Fruit fly (Drosophila melanogaster): ENCODE data around the gene Snap24.

Gene Snap24

DNA sequence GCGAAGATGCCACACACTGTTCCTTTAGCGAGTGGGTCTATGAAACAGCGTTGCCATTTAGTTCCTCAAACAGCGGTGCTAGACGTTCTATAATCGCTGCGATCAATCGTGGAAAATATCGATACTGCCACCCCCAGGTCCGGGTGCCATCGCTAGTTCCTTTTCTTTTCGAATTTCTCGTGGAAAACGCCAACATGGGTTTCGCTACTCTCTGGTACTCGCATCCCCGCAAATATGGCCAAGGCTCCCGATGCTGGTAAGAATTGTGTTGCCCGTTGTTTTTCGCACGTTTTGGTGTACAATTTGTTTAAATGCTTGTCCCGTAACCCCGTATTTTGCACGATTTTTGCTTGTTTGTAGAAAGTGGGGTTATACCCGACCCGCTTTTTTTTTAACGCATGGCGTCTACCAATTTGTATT, 15.0 kb upstream of the Snap24 start, which contains the start of gene RpS29 (continued):
- peak; percentile 68 for TF ChIP-seq CG17361 (GFP tag; IDR thresholded peaks at IDR 0.05)
- TF ChIP-seq D (optimal IDR thresholded peaks at IDR 0.05), result no peak
- TF ChIP-seq D (GFP tag; optimal IDR thresholded peaks at IDR 0.05), result peak; percentile 60
- no peak for TF ChIP-seq D19B (GFP tag; optimal IDR thresholded peaks at IDR 0.05)
- peak; percentile 91 for TF ChIP-seq Antp (GFP tag; optimal IDR thresholded peaks at IDR 0.05)
- peak; percentile 56 for TF ChIP-seq CG12219 (GFP tag; optimal IDR thresholded peaks at IDR 0.05)
- peak; percentile 95 for TF ChIP-seq slbo (GFP tag; IDR thresholded peaks at IDR 0.05)
- no peak for TF ChIP-seq CG4360 (GFP tag; IDR thresholded peaks at IDR 0.05)
- no peak; the same call in 1 of the 2 replicates for TF ChIP-seq bowl (GFP tag; IDR thresholded peaks at IDR 0.05)
- peak; percentile 54; the same call in 1 of the 2 replicates for TF ChIP-seq ro (GFP tag; IDR thresholded peaks at IDR 0.05)
- peak; percentile 93 for TF ChIP-seq ci (GFP tag; IDR thresholded peaks at IDR 0.05)
- TF ChIP-seq Poxn (GFP tag; IDR thresholded peaks at IDR 0.05), result peak; percentile 60; the same call in 1 of the 2 replicates
- TF ChIP-seq MTF-1 (GFP tag; optimal IDR thresholded peaks at IDR 0.05; ENCODE audit: borderline replicate concordance), result peak; percentile 79
- peak; percentile 98 for TF ChIP-seq Bgb (GFP tag; IDR thresholded peaks at IDR 0.05; ENCODE audit: partially characterized antibody)
- peak; percentile 68 for TF ChIP-seq CG12104 (GFP tag; optimal IDR thresholded peaks at IDR 0.05)
- peak; percentile 52 for TF ChIP-seq CG4820 (GFP tag; optimal IDR thresholded peaks at IDR 0.05)
- TF ChIP-seq al (GFP tag; IDR thresholded peaks at IDR 0.05), result peak; percentile 72
- peak; percentile 59 for TF ChIP-seq fd64A (GFP tag; optimal IDR thresholded peaks at IDR 0.05)
- TF ChIP-seq CG18764 (GFP tag; optimal IDR thresholded peaks at IDR 0.05), result peak; percentile 76
- TF ChIP-seq Bdp1 (GFP tag; optimal IDR thresholded peaks at IDR 0.05), result peak; percentile 76
- peak; percentile 86 to 90 for TF ChIP-seq dpn (GFP tag; optimal IDR thresholded peaks at IDR 0.05)
- no peak for TF ChIP-seq dati (GFP tag; IDR thresholded peaks at IDR 0.05)
- TF ChIP-seq CG32772 (GFP tag; IDR thresholded peaks at IDR 0.05), result peak; percentile 74
- no peak; the same call in 1 of the 2 replicates for TF ChIP-seq sens-2 (GFP tag; IDR thresholded peaks at IDR 0.05)
- peak; percentile 92 for TF ChIP-seq ken (GFP tag; IDR thresholded peaks at IDR 0.05)
- TF ChIP-seq Chrac-16 (GFP tag; optimal IDR thresholded peaks at IDR 0.05), result peak; percentile 83
- TF ChIP-seq stwl (tag; optimal IDR thresholded peaks at IDR 0.05), result peak; percentile 73
- TF ChIP-seq gcm2 (GFP tag; optimal IDR thresholded peaks at IDR 0.05), result peak; percentile 62
- no peak for TF ChIP-seq CG10565 (GFP tag; optimal IDR thresholded peaks at IDR 0.05)
- TF ChIP-seq CG8944 (GFP tag; optimal IDR thresholded peaks at IDR 0.05), result peak; percentile 84
- TF ChIP-seq oc (tag; optimal IDR thresholded peaks at IDR 0.05), result peak; percentile 63
- TF ChIP-seq CG13775 (GFP tag; optimal IDR thresholded peaks at IDR 0.05), result peak; percentile 77
- TF ChIP-seq croc (GFP tag; conservative IDR thresholded peaks at IDR 0.05), result 0 out of 3 replicates have a peak, but pooled peaks have one; percentile 32
- peak; percentile 1 for TF ChIP-seq CG7745 (tag; optimal IDR thresholded peaks at IDR 0.05)
- TF ChIP-seq wdn (GFP tag; IDR thresholded peaks at IDR 0.05), result peak; percentile 56; the same call in 1 of the 2 replicates
- TF ChIP-seq CG9797 (GFP tag; optimal IDR thresholded peaks at IDR 0.05), result peak; percentile 87
- TF ChIP-seq ash1 (GFP tag; optimal IDR thresholded peaks at IDR 0.05), result peak; percentile 89
- TF ChIP-seq peb (GFP tag; IDR thresholded peaks at IDR 0.05), result 0 out of 2 replicates have a peak, but pooled peaks have one; percentile 17
- TF ChIP-seq zfh1 (GFP tag; IDR thresholded peaks at IDR 0.05), result peak; percentile 84
- TF ChIP-seq vfl (GFP tag; optimal IDR thresholded peaks at IDR 0.05), result peak; percentile 79
- peak; percentile 100 for TF ChIP-seq Sry-δ (GFP tag; optimal IDR thresholded peaks at IDR 0.05)
- no peak for TF ChIP-seq CG1832 (GFP tag; optimal IDR thresholded peaks at IDR 0.05)
- peak; percentile 24 for TF ChIP-seq CG5180 (GFP tag; optimal IDR thresholded peaks at IDR 0.05)
- peak; percentile 99 for TF ChIP-seq Dp (GFP tag; optimal IDR thresholded peaks at IDR 0.05)
- TF ChIP-seq Hr39 (optimal IDR thresholded peaks at IDR 0.05), result no peak
- TF ChIP-seq CG14860 (GFP tag; IDR thresholded peaks at IDR 0.05; ENCODE audit: partially characterized antibody), result peak; percentile 79
- peak; percentile 84 for TF ChIP-seq CG6175 (GFP tag; IDR thresholded peaks at IDR 0.05)
- peak; percentile 90 for TF ChIP-seq CG13296 (GFP tag; optimal IDR thresholded peaks at IDR 0.05)
- TF ChIP-seq CG12391 (tag; optimal IDR thresholded peaks at IDR 0.05), result peak; percentile 84
- TF ChIP-seq esg (GFP tag; conservative IDR thresholded peaks at IDR 0.05), result peak; percentile 31; the same call in 1 of the 2 replicates
- peak; percentile 73 for TF ChIP-seq CG8290 (GFP tag; optimal IDR thresholded peaks at IDR 0.05)
- TF ChIP-seq CG8290 (tag; optimal IDR thresholded peaks at IDR 0.05), result peak; percentile 31 to 95

All from whole organism, embryonic.